Worm (Caenorhabditis elegans) whole organism, late embryonic: ENCODE results near the gene Y11D7A.8.
"Not testable (repeated sequence)": the region's sequence is repeated elsewhere in the genome, so short reads cannot be mapped to it uniquely, and the experiment has no call there.

Experiments
- ceh-30 ChIP-seq: fragments of 150-350 bp; optimal IDR thresholded peaks from 2 replicates; lab custom pipeline; 2014; ENCODE audit warnings: missing biosample characterization, missing genetic modification characterization
- ceh-31 ChIP-seq: sonication (generic microtip); optimal IDR thresholded peaks from 2 replicates; lab custom pipeline; 2016; ENCODE audit warnings: missing genetic modification characterization, missing compliant biosample characterization
- elt-2 ChIP-seq: sonication (generic microtip); optimal IDR thresholded peaks from 2 replicates; lab custom pipeline; 2016; ENCODE audit warnings: missing genetic modification reagents, missing genetic modification characterization, missing compliant biosample characterization
- elt-4 ChIP-seq: sonication (generic microtip); optimal IDR thresholded peaks from 2 replicates; lab custom pipeline; 2016; ENCODE audit warnings: missing genetic modification characterization, missing compliant biosample characterization
- ets-4 ChIP-seq: sonication (generic microtip); optimal IDR thresholded peaks from 2 replicates; lab custom pipeline; 2016; ENCODE audit warnings: missing genetic modification characterization, missing compliant biosample characterization
- pha-4 ChIP-seq: fragments of 150-350 bp; optimal IDR thresholded peaks from 2 replicates; lab custom pipeline; 2018; ENCODE audit warnings: missing biosample characterization, missing genetic modification reagents, missing genetic modification characterization
- pqm-1 ChIP-seq: sonication (generic microtip); optimal IDR thresholded peaks from 2 replicates; lab custom pipeline; 2016; ENCODE audit warnings: missing genetic modification characterization, missing compliant biosample characterization
- rnt-1 ChIP-seq: sonication (generic microtip); optimal IDR thresholded peaks from 2 replicates; lab custom pipeline; 2016; ENCODE audit warnings: missing genetic modification characterization, missing compliant biosample characterization
- unc-55 ChIP-seq: sonication (generic microtip); optimal IDR thresholded peaks from 2 replicates; lab custom pipeline; 2017; ENCODE audit warnings: missing biosample characterization, missing genetic modification reagents, missing genetic modification characterization
- unc-86 ChIP-seq: sonication (generic microtip); optimal IDR thresholded peaks from 2 replicates; lab custom pipeline; 2016; ENCODE audit warnings: missing genetic modification characterization, missing compliant biosample characterization

- TF ChIP-seq unc-86; elt-2 (tag; lab: Kevin White, UChicago); pha-4 (tag; lab: Kevin White, UChicago); pqm-1; rnt-1 (tag; lab: Kevin White, UChicago); ceh-31 (tag; lab: Kevin White, UChicago); ceh-30 (tag; lab: Kevin White, UChicago); elt-4 (tag; lab: Kevin White, UChicago); unc-55; ets-4 (tag; lab: Kevin White, UChicago): not testable (repeated sequence)
Observed at ce11 chrIV:9249219-9249618, 2.0 kb upstream of the Y11D7A.8 start, which contains the start of gene Y11D7A.7.
